Worm (Caenorhabditis elegans) whole organism, late embryonic: Measurements from ENCODE around the gene ced-8.

Experiments used
- C38D4.7 ChIP-seq: fragments of 200-800 bp; sonication (Bioruptor generic); optimal IDR thresholded peaks from 2 replicates; lab custom pipeline; 2018; ENCODE audit warnings: mild to moderate bottlenecking, missing genetic modification characterization, moderate library complexity, missing compliant biosample characterization
- F13H6.1 ChIP-seq: sonication (generic microtip); optimal IDR thresholded peaks from 2 replicates; lab custom pipeline; 2016; ENCODE audit warnings: missing genetic modification characterization, missing compliant biosample characterization
- K09A11.1 ChIP-seq: sonication (generic microtip); optimal IDR thresholded peaks from 2 replicates; lab custom pipeline; 2017; ENCODE audit warnings: antibody characterized with exemption, mild to moderate bottlenecking, missing genetic modification characterization, missing compliant biosample characterization; ENCODE audit not compliant: insufficient read depth
- Y22D7AL.16 ChIP-seq: sonication (generic microtip); optimal IDR thresholded peaks from 2 replicates; lab custom pipeline; 2016; ENCODE audit warnings: missing genetic modification characterization, missing compliant biosample characterization
- ahr-1 ChIP-seq: sonication (generic microtip); optimal IDR thresholded peaks from 2 replicates; lab custom pipeline; 2016; ENCODE audit warnings: missing genetic modification characterization, missing compliant biosample characterization
- ama-1 ChIP-seq: fragments of 150-350 bp; optimal IDR thresholded peaks from 2 replicates; lab custom pipeline; 2014
- ceh-18 ChIP-seq: sonication (generic microtip); optimal IDR thresholded peaks from 2 replicates; lab custom pipeline; 2016; ENCODE audit warnings: missing genetic modification characterization, missing compliant biosample characterization
- ceh-31 ChIP-seq: sonication (generic microtip); optimal IDR thresholded peaks from 2 replicates; lab custom pipeline; 2016; ENCODE audit warnings: missing genetic modification characterization, missing compliant biosample characterization
- ceh-34 ChIP-seq: sonication (generic microtip); optimal IDR thresholded peaks from 2 replicates; lab custom pipeline; 2016; ENCODE audit warnings: mild to moderate bottlenecking, missing genetic modification characterization, missing compliant biosample characterization
- ceh-45 ChIP-seq: fragments of 200-800 bp; sonication (Bioruptor generic); IDR thresholded peaks from 2 replicates; pipeline ENCODE4 v1.3.6; 2022; ENCODE audit warnings: missing genetic modification reagents, missing genetic modification characterization, missing compliant biosample characterization
- ceh-48 ChIP-seq: sonication (generic microtip); optimal IDR thresholded peaks from 2 replicates; lab custom pipeline; 2016; ENCODE audit warnings: missing genetic modification characterization, inconsistent platforms, missing compliant biosample characterization
- ceh-6 ChIP-seq: fragments of 200-800 bp; sonication (Bioruptor generic); optimal IDR thresholded peaks from 2 replicates; lab custom pipeline; 2018; ENCODE audit warnings: mild to moderate bottlenecking, missing genetic modification characterization, missing compliant biosample characterization
- ceh-9 ChIP-seq: sonication (generic microtip); optimal IDR thresholded peaks from 2 replicates; lab custom pipeline; 2016; ENCODE audit warnings: mild to moderate bottlenecking, missing genetic modification characterization, inconsistent platforms, missing compliant biosample characterization
- che-1 ChIP-seq: sonication (generic microtip); optimal IDR thresholded peaks from 2 replicates; lab custom pipeline; 2016; ENCODE audit warnings: mild to moderate bottlenecking, missing genetic modification characterization, missing compliant biosample characterization
- dmd-4 ChIP-seq: sonication (generic microtip); optimal IDR thresholded peaks from 2 replicates; lab custom pipeline; 2016; ENCODE audit warnings: borderline replicate concordance, missing genetic modification characterization, missing compliant biosample characterization
- dve-1 ChIP-seq: sonication (generic microtip); optimal IDR thresholded peaks from 2 replicates; lab custom pipeline; 2017; ENCODE audit warnings: antibody characterized with exemption, mild to moderate bottlenecking, missing genetic modification characterization, missing compliant biosample characterization
- elt-4 ChIP-seq: sonication (generic microtip); optimal IDR thresholded peaks from 2 replicates; lab custom pipeline; 2016; ENCODE audit warnings: missing genetic modification characterization, missing compliant biosample characterization
- eyg-1 ChIP-seq: sonication (generic microtip); optimal IDR thresholded peaks from 2 replicates; lab custom pipeline; 2016; ENCODE audit warnings: missing genotype, missing genetic modification characterization, missing compliant biosample characterization
- fkh-10 ChIP-seq: fragments of 150-350 bp; optimal IDR thresholded peaks from 2 replicates; lab custom pipeline; 2014; ENCODE audit warnings: missing biosample characterization, missing genetic modification reagents, missing genetic modification characterization
- gmeb-2 ChIP-seq: sonication (generic microtip); optimal IDR thresholded peaks from 2 replicates; lab custom pipeline; 2016; ENCODE audit warnings: missing genetic modification characterization, inconsistent platforms, missing compliant biosample characterization
- hlh-13 ChIP-seq: fragments of 200-800 bp; sonication (Bioruptor generic); optimal IDR thresholded peaks from 2 replicates; lab custom pipeline; 2018; ENCODE audit warnings: mild to moderate bottlenecking, missing genetic modification characterization, missing compliant biosample characterization
- hlh-15 ChIP-seq: sonication (generic microtip); optimal IDR thresholded peaks from 2 replicates; lab custom pipeline; 2016; ENCODE audit warnings: missing genetic modification characterization, missing compliant biosample characterization
- hlh-6 ChIP-seq: sonication (generic microtip); optimal IDR thresholded peaks from 2 replicates; lab custom pipeline; 2016; ENCODE audit warnings: missing genotype, missing genetic modification characterization, missing compliant biosample characterization
- lin-11 ChIP-seq: fragments of 200-800 bp; sonication (Bioruptor generic); optimal IDR thresholded peaks from 2 replicates; lab custom pipeline; 2018; ENCODE audit warnings: mild to moderate bottlenecking, missing genetic modification characterization, missing compliant biosample characterization
- madf-2 ChIP-seq: sonication (generic microtip); optimal IDR thresholded peaks from 2 replicates; lab custom pipeline; 2017; ENCODE audit warnings: missing genetic modification characterization, missing compliant biosample characterization
- nfya-1 ChIP-seq: sonication (generic microtip); optimal IDR thresholded peaks from 2 replicates; lab custom pipeline; 2017; ENCODE audit warnings: missing genetic modification characterization, mild to moderate bottlenecking, missing compliant biosample characterization, antibody characterized with exemption, moderate library complexity
- nhr-232 ChIP-seq: sonication (generic microtip); optimal IDR thresholded peaks from 2 replicates; lab custom pipeline; 2016; ENCODE audit warnings: missing genetic modification characterization, missing compliant biosample characterization
- npax-4 ChIP-seq: sonication (generic microtip); optimal IDR thresholded peaks from 2 replicates; lab custom pipeline; 2016; ENCODE audit warnings: missing genetic modification characterization, missing compliant biosample characterization
- pag-3 ChIP-seq: sonication (generic microtip); optimal IDR thresholded peaks from 2 replicates; lab custom pipeline; 2016; ENCODE audit warnings: missing compliant biosample characterization, missing genetic modification characterization, borderline replicate concordance
- pha-2 ChIP-seq: sonication (generic microtip); optimal IDR thresholded peaks from 2 replicates; lab custom pipeline; 2017; ENCODE audit warnings: mild to moderate bottlenecking, missing genetic modification characterization, missing compliant biosample characterization
- pqm-1 ChIP-seq: sonication (generic microtip); optimal IDR thresholded peaks from 2 replicates; lab custom pipeline; 2016; ENCODE audit warnings: missing genetic modification characterization, missing compliant biosample characterization
- sdc-2 ChIP-seq: sonication (generic microtip); optimal IDR thresholded peaks from 2 replicates; lab custom pipeline; 2016; ENCODE audit warnings: missing genotype, missing genetic modification characterization, missing compliant biosample characterization
- tbx-7 ChIP-seq: sonication (generic microtip); optimal IDR thresholded peaks from 2 replicates; lab custom pipeline; 2016; ENCODE audit warnings: missing genotype, missing genetic modification characterization, missing compliant biosample characterization
- unc-3 ChIP-seq, 2 experiments: fragments of 200-800 bp in 1 of 2; sonication (Bioruptor generic) in 1 of 2; sonication (generic microtip) in 1 of 2; conservative IDR thresholded peaks in 1 of 2; optimal IDR thresholded peaks in 1 of 2; 2 replicates each; pipeline versions ENCODE4 v1.3.6 to Lab custom; 2016 to 2022; ENCODE audit warnings: missing compliant biosample characterization in 2 of 2, missing genetic modification characterization in 2 of 2, missing genetic modification reagents in 1 of 2
- unc-42 ChIP-seq: sonication (generic microtip); optimal IDR thresholded peaks from 2 replicates; lab custom pipeline; 2016; ENCODE audit warnings: missing genotype, missing genetic modification characterization, missing compliant biosample characterization
- unc-55 ChIP-seq: sonication (generic microtip); optimal IDR thresholded peaks from 2 replicates; lab custom pipeline; 2017; ENCODE audit warnings: missing biosample characterization, missing genetic modification reagents, missing genetic modification characterization
- ztf-16 ChIP-seq: sonication (generic microtip); optimal IDR thresholded peaks from 2 replicates; lab custom pipeline; 2017; ENCODE audit warnings: missing genetic modification characterization, missing compliant biosample characterization

Gene ced-8

DNA sequence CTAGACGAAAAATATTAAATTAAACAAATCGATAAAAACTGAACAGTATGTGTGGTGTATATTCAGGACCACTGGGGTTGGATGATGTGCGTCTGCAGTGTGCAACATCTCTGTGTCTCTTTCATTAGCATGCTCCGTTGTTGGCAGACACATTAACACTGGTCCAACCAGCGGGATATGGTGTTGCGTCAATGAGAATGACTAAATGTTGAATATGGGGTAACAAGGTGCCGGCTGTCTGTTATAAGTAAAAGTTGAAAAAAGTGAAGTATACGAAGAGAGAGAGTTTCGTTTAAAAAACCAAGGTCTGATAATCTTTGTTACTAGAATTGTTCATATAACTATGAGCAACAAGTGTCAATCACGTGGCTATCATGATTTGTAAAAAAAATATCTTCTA, at the start of gene ced-8:
Gene ced-8 (minus strand): TSS at position 101 of the 400 bp plus-strand sequence.
- TF ChIP-seq elt-4 (tag; lab: Kevin White, UChicago) (no peak), ceh-34 (tag; lab: Kevin White, UChicago) (no peak), nhr-232 (tag; lab: Kevin White, UChicago) (no peak), lin-11 (tag; lab: Kevin White, UChicago) (no peak), ceh-31 (peak; percentile 31)
- TF ChIP-seq, all 69 proteins: peak for 1

DNA sequence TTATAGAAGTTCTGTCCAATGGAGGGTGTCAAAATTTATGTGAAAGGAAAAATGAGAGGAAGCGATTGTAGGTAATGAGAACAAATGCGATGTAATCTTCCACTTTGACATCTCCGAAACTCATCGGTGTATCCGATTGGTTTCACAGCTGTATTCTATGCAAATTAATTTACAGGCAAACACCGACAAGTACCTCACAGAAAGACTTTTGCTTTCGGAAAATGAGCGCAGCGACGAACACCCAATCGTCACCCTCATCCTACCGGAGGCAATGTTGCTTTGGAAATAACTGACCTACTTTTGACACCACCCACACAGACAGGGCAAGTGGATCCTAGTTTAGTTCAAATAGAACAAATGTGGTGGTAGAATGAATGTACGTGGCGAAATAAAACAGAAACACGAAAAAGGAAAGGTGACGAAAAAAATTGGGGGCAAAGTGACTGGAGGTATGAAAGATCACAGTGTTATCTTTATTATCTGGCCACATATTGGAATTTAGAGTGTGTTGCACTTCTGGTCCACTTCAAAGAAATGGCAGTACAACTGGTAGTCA, 47.2 kb upstream of the ced-8 start:
- TF ChIP-seq ceh-6 (no peak), nhr-232 (tag; lab: Kevin White, UChicago) (no peak), ama-1 (lab: Kevin White, UChicago) (no peak), ahr-1 (tag; lab: Kevin White, UChicago) (no peak), eyg-1 (tag; lab: Kevin White, UChicago) (no peak), ceh-9 (tag; lab: Kevin White, UChicago) (no peak), dve-1 (tag; lab: Kevin White, UChicago) (no peak), pha-2 (no peak), unc-3 (GFP tag; conservative IDR thresholded peaks at IDR 0.05; lab: Robert Waterston, UW) (no peak), unc-3 (tag; optimal IDR thresholded peaks at IDR 0.05; lab: Kevin White, UChicago) (no peak), pag-3 (tag; lab: Kevin White, UChicago) (no peak)

DNA sequence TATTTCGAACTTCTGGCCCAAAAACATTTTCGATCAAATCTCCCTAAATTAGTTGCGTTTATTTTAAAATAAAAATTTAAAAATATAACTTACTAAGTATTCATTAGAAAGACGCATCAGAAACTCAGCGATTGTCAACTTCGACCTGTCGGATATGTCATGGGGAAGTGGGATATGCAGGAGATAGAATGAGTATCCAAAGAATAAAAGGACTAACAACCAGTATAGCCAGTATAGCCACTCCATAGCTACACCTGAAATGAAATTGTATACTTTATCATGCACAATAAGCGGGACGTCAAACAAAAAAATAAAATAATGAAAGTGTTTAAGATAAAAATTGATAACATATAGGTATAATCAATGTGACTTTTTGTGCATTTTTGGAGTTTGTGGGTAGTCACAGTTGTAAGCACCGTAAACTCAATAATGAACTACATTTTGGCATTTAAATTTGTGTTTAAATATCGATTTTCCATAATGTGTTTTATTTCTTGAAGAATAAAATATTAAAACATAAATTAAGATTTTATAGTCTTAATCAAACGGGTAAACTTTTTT, 46.4 kb upstream of the ced-8 start, which contains the start of gene F16F9.4:
Gene F16F9.4 (minus strand): TSS at position 276 of the 561 bp plus-strand sequence.
- TF ChIP-seq nfya-1 (tag; lab: Kevin White, UChicago): no peak
- TF ChIP-seq dmd-4 (tag; lab: Kevin White, UChicago): no peak
- no peak for TF ChIP-seq F13H6.1 (tag; lab: Kevin White, UChicago)
- TF ChIP-seq C38D4.7 (GFP tag; lab: Kevin White, UChicago): no peak
- no peak for TF ChIP-seq hlh-6 (tag; lab: Kevin White, UChicago)
- TF ChIP-seq madf-2 (tag; lab: Kevin White, UChicago): no peak
- no peak for TF ChIP-seq ceh-45
- TF ChIP-seq ceh-48 (tag; lab: Kevin White, UChicago): no peak
- TF ChIP-seq dve-1 (tag; lab: Kevin White, UChicago): no peak
- no peak for TF ChIP-seq eyg-1 (tag; lab: Kevin White, UChicago)
- TF ChIP-seq sdc-2: no peak
- TF ChIP-seq tbx-7 (tag; lab: Kevin White, UChicago): no peak

DNA sequence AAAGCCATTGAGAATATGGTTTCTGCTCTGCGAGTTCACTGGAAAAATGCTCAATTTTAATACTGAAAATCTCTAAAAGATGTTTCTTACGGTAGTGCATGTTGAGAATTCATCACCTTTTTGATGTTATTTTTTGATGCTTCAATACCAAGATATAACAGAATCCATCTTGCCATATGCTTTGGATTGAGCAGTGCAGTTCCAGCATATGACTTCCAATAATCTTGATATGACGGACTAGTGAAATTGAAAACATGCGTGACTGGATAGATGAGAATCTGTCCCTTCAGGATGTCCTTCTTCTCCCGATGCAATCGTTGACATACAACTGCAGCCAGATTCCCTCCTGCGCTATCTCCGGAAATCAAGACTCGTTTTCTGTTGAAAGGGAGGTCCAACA, 44.2 kb upstream of the ced-8 start:
- no peak for TF ChIP-seq ceh-45
- TF ChIP-seq fkh-10 (GFP tag; lab: Kevin White, UChicago): no peak
- no peak for TF ChIP-seq pag-3 (tag; lab: Kevin White, UChicago)
- TF ChIP-seq hlh-15 (tag; lab: Kevin White, UChicago): no peak
- TF ChIP-seq hlh-6 (tag; lab: Kevin White, UChicago): no peak
- TF ChIP-seq unc-42 (tag; lab: Kevin White, UChicago): no peak
- no peak for TF ChIP-seq unc-55 (GFP tag; lab: Kevin White, UChicago)
- TF ChIP-seq ztf-16 (tag; lab: Kevin White, UChicago): no peak

DNA sequence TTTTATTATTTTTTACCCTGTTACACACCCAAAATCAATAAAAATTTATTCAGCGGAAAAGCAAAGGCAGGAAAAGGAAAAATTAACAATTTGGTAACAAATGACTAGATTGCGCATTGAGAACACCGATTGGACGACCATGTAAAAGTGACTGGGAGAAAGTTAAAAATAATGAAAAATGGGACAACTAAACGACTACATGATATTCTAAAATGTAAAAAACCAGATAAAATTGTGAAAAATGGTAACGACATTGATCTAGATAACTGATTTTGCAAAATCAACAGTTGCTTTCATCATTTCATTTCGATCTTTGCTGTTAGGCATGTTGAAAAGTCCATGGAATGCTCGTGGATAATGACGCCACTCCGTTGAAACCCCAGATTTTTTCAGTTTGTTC, 43.1 kb upstream of the ced-8 start:
- TF ChIP-seq eyg-1 (tag; lab: Kevin White, UChicago): no peak
- no peak for TF ChIP-seq madf-2 (tag; lab: Kevin White, UChicago)
- TF ChIP-seq hlh-15 (tag; lab: Kevin White, UChicago): no peak
- no peak for TF ChIP-seq hlh-6 (tag; lab: Kevin White, UChicago)
- no peak for TF ChIP-seq ceh-31
- TF ChIP-seq gmeb-2 (tag; lab: Kevin White, UChicago): no peak
- TF ChIP-seq Y22D7AL.16 (tag; lab: Kevin White, UChicago): no peak
- no peak for TF ChIP-seq hlh-13 (GFP tag; lab: Kevin White, UChicago)
- no peak for TF ChIP-seq che-1 (tag; lab: Kevin White, UChicago)
- no peak for TF ChIP-seq unc-3 (GFP tag; conservative IDR thresholded peaks at IDR 0.05; lab: Robert Waterston, UW)
- no peak for TF ChIP-seq unc-3 (tag; optimal IDR thresholded peaks at IDR 0.05; lab: Kevin White, UChicago)
- TF ChIP-seq K09A11.1: no peak
- no peak for TF ChIP-seq ceh-18 (tag; lab: Kevin White, UChicago)
- no peak for TF ChIP-seq ahr-1 (tag; lab: Kevin White, UChicago)
- no peak for TF ChIP-seq npax-4
- no peak for TF ChIP-seq pqm-1 (tag; lab: Kevin White, UChicago)
